Fruit fly (Drosophila melanogaster) whole organism, embryonic: ENCODE results near the gene nonA.

Source experiments
- CG10147 ChIP-seq: fragments of 200-800 bp; sonication (Bioruptor generic); optimal IDR thresholded peaks from 2 replicates; lab custom pipeline; 2019; ENCODE audit warnings: missing biosample characterization, mild to moderate bottlenecking, missing genetic modification characterization, moderate library complexity
- CG10274 ChIP-seq: fragments of 200-800 bp; sonication (Bioruptor generic); optimal IDR thresholded peaks from 3 replicates; lab custom pipeline; 2017; ENCODE audit warnings: missing biosample characterization, mild to moderate bottlenecking, missing genetic modification characterization
- CG10959 ChIP-seq: fragments of 200-800 bp; sonication (Bioruptor generic); IDR thresholded peaks from 2 replicates; pipeline ENCODE4 v1.3.6; 2022; ENCODE audit warnings: missing biosample characterization, missing genetic modification characterization
- CG1233 ChIP-seq: fragments of 200-800 bp; sonication (Bioruptor generic); optimal IDR thresholded peaks from 4 replicates; lab custom pipeline; 2018; ENCODE audit warnings: missing biosample characterization, mild to moderate bottlenecking, missing genetic modification characterization
- CG12659 ChIP-seq: fragments of 200-800 bp; sonication (Bioruptor generic); optimal IDR thresholded peaks from 3 replicates; lab custom pipeline; 2017; ENCODE audit warnings: mild to moderate bottlenecking, missing biosample characterization, missing genetic modification reagents, missing genetic modification characterization
- CG13296 ChIP-seq: fragments of 200-800 bp; sonication (Bioruptor generic); optimal IDR thresholded peaks from 3 replicates; lab custom pipeline; 2018; ENCODE audit warnings: missing biosample characterization, mild to moderate bottlenecking, missing genetic modification characterization
- CG14050 ChIP-seq: fragments of 200-800 bp; sonication (Bioruptor generic); IDR thresholded peaks from 3 replicates; pipeline ENCODE4 v1.3.6; 2022; ENCODE audit warnings: missing biosample characterization, missing genetic modification characterization
- CG16863 ChIP-seq: fragments of 200-800 bp; sonication (Bioruptor generic); optimal IDR thresholded peaks from 3 replicates; lab custom pipeline; 2016; ENCODE audit warnings: missing biosample characterization, missing genetic modification characterization
- CG1832 ChIP-seq: fragments of 200-800 bp; sonication (Bioruptor generic); optimal IDR thresholded peaks from 2 replicates; lab custom pipeline; 2017; ENCODE audit warnings: missing biosample characterization, mild to moderate bottlenecking, missing genetic modification characterization, inconsistent platforms
- CG2116 ChIP-seq: fragments of 200-800 bp; sonication (Bioruptor generic); optimal IDR thresholded peaks from 3 replicates; lab custom pipeline; 2018; ENCODE audit warnings: missing biosample characterization, mild to moderate bottlenecking, missing genetic modification characterization
- CG2202 ChIP-seq: fragments of 200-800 bp; sonication (Bioruptor generic); optimal IDR thresholded peaks from 2 replicates; lab custom pipeline; 2018; ENCODE audit warnings: missing biosample characterization, mild to moderate bottlenecking, missing genetic modification characterization
- CG34376 ChIP-seq: fragments of 200-800 bp; sonication (Bioruptor generic); optimal IDR thresholded peaks from 2 replicates; lab custom pipeline; 2018; ENCODE audit warnings: missing biosample characterization, mild to moderate bottlenecking, missing genetic modification characterization
- CG6813 ChIP-seq: fragments of 200-800 bp; sonication (Bioruptor generic); optimal IDR thresholded peaks from 2 replicates; lab custom pipeline; 2017; ENCODE audit warnings: missing biosample characterization, missing genetic modification characterization, mild to moderate bottlenecking, moderate library complexity, missing genetic modification reagents
- CG7839 ChIP-seq: fragments of 200-800 bp; sonication (Bioruptor generic); optimal IDR thresholded peaks from 3 replicates; lab custom pipeline; 2018; ENCODE audit warnings: missing biosample characterization, mild to moderate bottlenecking, missing genetic modification characterization, moderate library complexity
- CG8388 ChIP-seq: fragments of 200-800 bp; sonication (Bioruptor generic); optimal IDR thresholded peaks from 2 replicates; lab custom pipeline; 2019; ENCODE audit warnings: missing biosample characterization, mild to moderate bottlenecking, missing genetic modification characterization, moderate library complexity
- CG9797 ChIP-seq: fragments of 200-800 bp; sonication (Bioruptor generic); optimal IDR thresholded peaks from 3 replicates; lab custom pipeline; 2018; ENCODE audit warnings: missing biosample characterization, mild to moderate bottlenecking, missing genetic modification characterization
- CG9876 ChIP-seq: fragments of 200-800 bp; sonication (Bioruptor generic); optimal IDR thresholded peaks from 2 replicates; lab custom pipeline; 2016; ENCODE audit warnings: missing biosample characterization, missing genetic modification characterization
- D19A ChIP-seq: fragments of 200-800 bp; optimal IDR thresholded peaks from 3 replicates; lab custom pipeline; 2019; ENCODE audit warnings: missing biosample characterization, mild to moderate bottlenecking, missing genetic modification characterization, moderate library complexity
- Dad ChIP-seq: fragments of 200-800 bp; sonication (Bioruptor generic); optimal IDR thresholded peaks from 3 replicates; lab custom pipeline; 2016; ENCODE audit warnings: missing biosample characterization, missing genetic modification characterization
- Dek ChIP-seq: fragments of 200-800 bp; sonication (Bioruptor generic); optimal IDR thresholded peaks from 3 replicates; lab custom pipeline; 2019; ENCODE audit warnings: missing biosample characterization, mild to moderate bottlenecking, missing genetic modification characterization, moderate library complexity
- Gug ChIP-seq: fragments of 200-800 bp; sonication (Bioruptor generic); IDR thresholded peaks from 4 replicates; pipeline ENCODE4 v1.3.6; 2022; ENCODE audit warnings: missing biosample characterization, missing genetic modification characterization
- Hr3 ChIP-seq: fragments of 200-800 bp; sonication (Bioruptor generic); optimal IDR thresholded peaks from 3 replicates; lab custom pipeline; 2016; ENCODE audit warnings: missing biosample characterization, missing genetic modification characterization
- Jarid2 ChIP-seq: fragments of 200-800 bp; sonication (Bioruptor generic); optimal IDR thresholded peaks from 3 replicates; lab custom pipeline; 2017; ENCODE audit warnings: mild to moderate bottlenecking, missing biosample characterization, missing genetic modification reagents, missing genetic modification characterization
- MTF-1 ChIP-seq: fragments of 200-800 bp; sonication (Bioruptor generic); optimal IDR thresholded peaks from 2 replicates; lab custom pipeline; 2018; ENCODE audit warnings: missing biosample characterization, mild to moderate bottlenecking, missing genetic modification characterization, borderline replicate concordance
- NFAT ChIP-seq: fragments of 200-800 bp; sonication (Bioruptor generic); IDR thresholded peaks from 2 replicates; pipeline ENCODE4 v1.3.6; 2022; ENCODE audit warnings: missing biosample characterization, missing genetic modification characterization
- Sin3A ChIP-seq: fragments of >200 bp; optimal IDR thresholded peaks from 2 replicates; lab custom pipeline; 2018
- Sox100B ChIP-seq: fragments of 200-800 bp; sonication (Bioruptor generic); optimal IDR thresholded peaks from 3 replicates; lab custom pipeline; 2018; ENCODE audit warnings: missing biosample characterization, mild to moderate bottlenecking, missing genetic modification characterization
- Stat92E ChIP-seq, 3 experiments: fragments of >200 bp in 2 of 3; fragments of 200-800 bp in 1 of 3; sonication (Bioruptor generic) in 1 of 3; optimal IDR thresholded peaks; 2 replicates each; lab custom pipeline; 2017 to 2019; ENCODE audit warnings: missing biosample characterization in 3 of 3, missing genetic modification characterization in 3 of 3, mild to moderate bottlenecking in 1 of 3, moderate library complexity in 1 of 3
- br ChIP-seq: fragments of >200 bp; optimal IDR thresholded peaks from 2 replicates; lab custom pipeline; 2017
- btn ChIP-seq: fragments of 200-800 bp; sonication (Bioruptor generic); optimal IDR thresholded peaks from 2 replicates; lab custom pipeline; 2016; ENCODE audit warnings: missing biosample characterization, missing genetic modification characterization
- cato ChIP-seq: fragments of 200-800 bp; sonication (Bioruptor generic); optimal IDR thresholded peaks from 2 replicates; lab custom pipeline; 2016; ENCODE audit warnings: missing biosample characterization, missing genetic modification characterization, borderline replicate concordance
- chif ChIP-seq, 2 experiments: fragments of 200-800 bp; sonication (Bioruptor generic); optimal IDR thresholded peaks; 3 replicates each; lab custom pipeline; 2016; ENCODE audit warnings: missing biosample characterization in 2 of 2, missing genetic modification characterization in 2 of 2
- dm ChIP-seq: fragments of 200-800 bp; sonication (Bioruptor generic); optimal IDR thresholded peaks from 3 replicates; lab custom pipeline; 2016; ENCODE audit warnings: missing biosample characterization, missing genetic modification characterization
- dmrt11E ChIP-seq: fragments of 200-800 bp; sonication (Bioruptor generic); optimal IDR thresholded peaks from 3 replicates; lab custom pipeline; 2018; ENCODE audit warnings: missing biosample characterization, mild to moderate bottlenecking, missing genetic modification characterization, moderate library complexity
- dysf ChIP-seq: fragments of 200-800 bp; sonication (Bioruptor generic); IDR thresholded peaks from 3 replicates; pipeline ENCODE4 v1.3.6; 2022; ENCODE audit warnings: missing biosample characterization, missing genetic modification characterization
- knrl ChIP-seq: fragments of 200-800 bp; sonication (Bioruptor generic); IDR thresholded peaks from 3 replicates; pipeline ENCODE4 v1.3.6; 2022; ENCODE audit warnings: missing biosample characterization, missing genetic modification characterization; ENCODE audit not compliant: partially characterized antibody
- lov ChIP-seq, 2 experiments: fragments of 200-800 bp in 1 of 2; fragments of >200 bp in 1 of 2; sonication (Bioruptor generic) in 1 of 2; IDR thresholded peaks in 1 of 2; optimal IDR thresholded peaks in 1 of 2; 2 replicates in 1 of 2; 3 replicates in 1 of 2; pipeline versions ENCODE4 v1.3.6 to Lab custom; 2017 to 2022; ENCODE audit warnings: missing biosample characterization in 1 of 2, missing genetic modification characterization in 1 of 2
- nerfin-1 ChIP-seq: fragments of 200-800 bp; sonication (Bioruptor generic); optimal IDR thresholded peaks from 3 replicates; lab custom pipeline; 2019; ENCODE audit warnings: missing biosample characterization, mild to moderate bottlenecking, missing genetic modification characterization, moderate library complexity
- ranshi ChIP-seq: fragments of 200-800 bp; sonication (Bioruptor generic); IDR thresholded peaks from 2 replicates; pipeline ENCODE4 v1.3.6; 2022; ENCODE audit warnings: missing biosample characterization, missing genetic modification characterization
- scrt ChIP-seq: fragments of 200-800 bp; sonication (Bioruptor generic); optimal IDR thresholded peaks from 2 replicates; lab custom pipeline; 2018; ENCODE audit warnings: missing biosample characterization, mild to moderate bottlenecking, missing genetic modification characterization, moderate library complexity
- sd ChIP-seq: fragments of 200-800 bp; sonication (Bioruptor generic); optimal IDR thresholded peaks from 3 replicates; lab custom pipeline; 2018; ENCODE audit warnings: missing biosample characterization, mild to moderate bottlenecking, missing genetic modification characterization, moderate library complexity
- seq ChIP-seq: fragments of 200-800 bp; sonication (Bioruptor generic); IDR thresholded peaks from 2 replicates; pipeline ENCODE4 v1.3.6; 2022; ENCODE audit warnings: missing biosample characterization, missing genetic modification characterization
- sim ChIP-seq: fragments of 200-800 bp; sonication (Bioruptor generic); IDR thresholded peaks from 2 replicates; pipeline ENCODE4 v1.3.6; 2022; ENCODE audit warnings: missing biosample characterization, missing genetic modification characterization
- slp2 ChIP-seq: fragments of 200-800 bp; sonication (Bioruptor generic); optimal IDR thresholded peaks from 2 replicates; lab custom pipeline; 2016; ENCODE audit warnings: missing biosample characterization, missing genetic modification characterization
- tin ChIP-seq: fragments of 200-800 bp; sonication (Bioruptor generic); optimal IDR thresholded peaks from 3 replicates; lab custom pipeline; 2016; ENCODE audit warnings: missing biosample characterization, missing genetic modification characterization
- tup ChIP-seq: fragments of 200-800 bp; sonication (Bioruptor generic); optimal IDR thresholded peaks from 2 replicates; lab custom pipeline; 2016; ENCODE audit warnings: missing biosample characterization, mild to moderate bottlenecking, missing genetic modification characterization, moderate library complexity
- usp ChIP-seq: fragments of >200 bp; optimal IDR thresholded peaks from 2 replicates; lab custom pipeline; 2017; ENCODE audit warnings: missing biosample characterization, missing genetic modification characterization
- zen2 ChIP-seq: fragments of 200-800 bp; sonication (Bioruptor generic); IDR thresholded peaks from 3 replicates; pipeline ENCODE4 v1.3.6; 2022; ENCODE audit warnings: missing biosample characterization, missing genetic modification characterization; ENCODE audit not compliant: partially characterized antibody
- zfh1 ChIP-seq: fragments of 200-800 bp; sonication (Bioruptor generic); IDR thresholded peaks from 3 replicates; pipeline ENCODE4 v1.3.6; 2022; ENCODE audit warnings: missing biosample characterization, missing genetic modification characterization

Gene nonA

dm6 chrX:16332615-16333288 is 28.6 kb upstream of the nonA start (continued):
- TF ChIP-seq CG7839 (tag; lab: Kevin White, UChicago) (peak; percentile 98), CG9797 (GFP tag; lab: Kevin White, UChicago) (peak; percentile 49), usp (GFP tag; lab: Kevin White, UChicago) (no peak), Jarid2 (peak; percentile 83), CG2116 (GFP tag; lab: Kevin White, UChicago) (peak; percentile 77), scrt (peak; percentile 95), tin (GFP tag; lab: Kevin White, UChicago) (peak; percentile 93), btn (GFP tag; lab: Kevin White, UChicago) (peak; percentile 92), sd (tag; lab: Kevin White, UChicago) (peak; percentile 90), tup (GFP tag; lab: Kevin White, UChicago) (peak; percentile 84), Sox100B (GFP tag; lab: Kevin White, UChicago) (peak; percentile 98), CG34376 (GFP tag; lab: Kevin White, UChicago) (peak; percentile 98), CG10147 (peak; percentile 98), Dek (tag; lab: Kevin White, UChicago) (peak; percentile 96), Dad (GFP tag; lab: Kevin White, UChicago) (peak; percentile 94), CG6813 (GFP tag; lab: Kevin White, UChicago) (peak; percentile 95), CG10274 (GFP tag; lab: Kevin White, UChicago) (peak; percentile 89), seq (GFP tag; lab: Robert Waterston, UW) (peak; percentile 93), CG12659 (peak; percentile 98), cato (GFP tag; lab: Kevin White, UChicago) (peak; percentile 87), NFAT (GFP tag; lab: Robert Waterston, UW) (peak; percentile 78), Sin3A (lab: Kevin White, UChicago) (no peak), zen2 (GFP tag; lab: Robert Waterston, UW) (no peak), CG8388 (GFP tag; lab: Kevin White, UChicago) (peak; percentile 96), D19A (tag; lab: Kevin White, UChicago) (peak; percentile 95), dm (GFP tag; lab: Kevin White, UChicago) (peak; percentile 90), CG2202 (tag; lab: Kevin White, UChicago) (peak; percentile 94), Gug (GFP tag; lab: Robert Waterston, UW) (peak; percentile 85), dysf (GFP tag; lab: Robert Waterston, UW) (peak; percentile 96), ranshi (GFP tag; lab: Robert Waterston, UW) (peak; percentile 86), lov (optimal IDR thresholded peaks at IDR 0.05; lab: Kevin White, UChicago) (no peak), lov (GFP tag; IDR thresholded peaks at IDR 0.05; lab: Robert Waterston, UW) (peak; percentile 84), nerfin-1 (tag; lab: Kevin White, UChicago) (peak; percentile 95), CG16863 (GFP tag; lab: Kevin White, UChicago) (peak; percentile 96), CG13296 (GFP tag; lab: Kevin White, UChicago) (peak; percentile 98), CG1233 (peak; percentile 97), chif (GFP tag; optimal IDR thresholded peaks at IDR 0.05; lab: Kevin White, UChicago) (peak; percentile 93 to 95), CG10959 (peak; percentile 81), sim (peak; percentile 80; the same call in 1 of the 2 replicates), CG1832 (GFP tag; lab: Kevin White, UChicago) (no peak), knrl (no peak), dmrt11E (tag; lab: Kevin White, UChicago) (peak; percentile 96), slp2 (GFP tag; lab: Kevin White, UChicago) (peak; percentile 95), CG14050 (GFP tag; lab: Robert Waterston, UW) (peak; percentile 89), MTF-1 (GFP tag; lab: Kevin White, UChicago) (peak; percentile 77), br (no peak), Stat92E (GFP tag; optimal IDR thresholded peaks at IDR 0.05; lab: Kevin White, UChicago) (peak in 1 of 3 experiments; percentile 90), zfh1 (GFP tag; lab: Robert Waterston, UW) (peak; percentile 92), CG9876 (GFP tag; lab: Kevin White, UChicago) (peak; percentile 91), Hr3 (GFP tag; lab: Kevin White, UChicago) (peak; percentile 90)
